Worm (Caenorhabditis elegans) whole organism, early embryonic: ENCODE measurements around the gene droe-4.
A peak's percentile ranks its signal among the peaks of the same experiment; 100 is the strongest.

Experiments
- B0310.2 ChIP-seq: sonication (generic microtip); optimal IDR thresholded peaks from 2 replicates; lab custom pipeline; 2016; ENCODE audit warnings: mild to moderate bottlenecking, missing genetic modification characterization, missing compliant biosample characterization
- F13C5.2 ChIP-seq: sonication (generic microtip); optimal IDR thresholded peaks from 2 replicates; lab custom pipeline; 2017; ENCODE audit warnings: mild to moderate bottlenecking, missing genetic modification characterization, inconsistent platforms, missing compliant biosample characterization
- aly-1 ChIP-seq: sonication (generic microtip); optimal IDR thresholded peaks from 2 replicates; lab custom pipeline; 2016; ENCODE audit warnings: missing genetic modification characterization, missing compliant biosample characterization
- ama-1 ChIP-seq: fragments of 150-350 bp; optimal IDR thresholded peaks from 2 replicates; lab custom pipeline; 2014
- ceh-13 ChIP-seq: fragments of 200-800 bp; sonication (Bioruptor generic); optimal IDR thresholded peaks from 2 replicates; lab custom pipeline; 2018; ENCODE audit warnings: mild to moderate bottlenecking, missing genetic modification characterization, missing compliant biosample characterization
- ceh-36 ChIP-seq: sonication (generic microtip); optimal IDR thresholded peaks from 2 replicates; lab custom pipeline; 2016; ENCODE audit warnings: missing genetic modification characterization, inconsistent platforms, missing compliant biosample characterization
- ets-7 ChIP-seq: sonication (generic microtip); optimal IDR thresholded peaks from 2 replicates; lab custom pipeline; 2016; ENCODE audit warnings: missing genotype, missing genetic modification characterization, missing compliant biosample characterization
- flt-1 ChIP-seq: fragments of 200-800 bp; sonication (Bioruptor generic); IDR thresholded peaks from 2 replicates; pipeline ENCODE4 v1.3.6; 2022; ENCODE audit warnings: missing genetic modification characterization, missing compliant biosample characterization
- hmbx-1 ChIP-seq: sonication (generic microtip); optimal IDR thresholded peaks from 2 replicates; lab custom pipeline; 2016; ENCODE audit warnings: mild to moderate bottlenecking, missing genetic modification characterization, missing compliant biosample characterization
- hmg-4 ChIP-seq: fragments of 200-800 bp; sonication (Bioruptor generic); optimal IDR thresholded peaks from 2 replicates; lab custom pipeline; 2018; ENCODE audit warnings: mild to moderate bottlenecking, missing genetic modification characterization, missing compliant biosample characterization
- hnd-1 ChIP-seq: sonication (generic microtip); optimal IDR thresholded peaks from 2 replicates; lab custom pipeline; 2016; ENCODE audit warnings: missing genetic modification characterization, missing compliant biosample characterization
- pes-1 ChIP-seq: fragments of 200-800 bp; sonication (Bioruptor generic); IDR thresholded peaks from 2 replicates; pipeline ENCODE4 v1.3.6; 2022; ENCODE audit warnings: missing genetic modification reagents, missing genetic modification characterization, missing compliant biosample characterization
- scrt-1 ChIP-seq: fragments of 200-800 bp; sonication (Bioruptor generic); IDR thresholded peaks from 2 replicates; pipeline ENCODE4 v1.3.6; 2022; ENCODE audit warnings: missing genetic modification characterization, missing compliant biosample characterization
- sea-1 ChIP-seq: fragments of 200-800 bp; sonication (Bioruptor generic); conservative IDR thresholded peaks from 2 replicates; pipeline ENCODE4 v1.3.6; 2022; ENCODE audit warnings: missing genetic modification characterization, missing compliant biosample characterization
- tbx-11 ChIP-seq: fragments of 200-800 bp; sonication (Bioruptor generic); IDR thresholded peaks from 2 replicates; pipeline ENCODE4 v1.3.6; 2022; ENCODE audit warnings: missing genetic modification characterization, missing compliant biosample characterization
- tbx-37 ChIP-seq: fragments of 200-800 bp; sonication (Bioruptor generic); conservative IDR thresholded peaks from 2 replicates; pipeline ENCODE4 v1.3.6; 2022; ENCODE audit warnings: missing genetic modification reagents, missing genetic modification characterization, missing compliant biosample characterization
- tra-4 ChIP-seq: sonication (generic microtip); optimal IDR thresholded peaks from 2 replicates; lab custom pipeline; 2017; ENCODE audit warnings: missing genetic modification characterization, missing compliant biosample characterization

droe-4 gene

DNA sequence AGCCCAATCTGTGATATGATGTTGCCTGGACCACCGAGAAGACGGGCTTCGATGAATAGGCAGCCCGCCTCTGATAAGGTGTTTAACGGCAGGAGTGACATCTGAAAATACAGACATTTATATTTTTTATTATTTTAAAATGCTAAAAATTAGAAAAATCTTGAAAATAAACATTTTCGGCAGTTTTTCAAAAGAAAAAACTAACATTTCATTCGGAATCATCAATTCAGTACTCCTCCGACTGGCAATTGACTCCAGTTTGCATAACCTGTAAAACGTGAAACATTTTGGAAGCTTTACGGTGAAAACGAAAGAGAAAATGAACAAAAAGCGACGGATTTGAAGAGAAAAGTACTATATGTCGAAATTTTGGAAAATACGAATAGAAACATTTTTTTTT is 13.4 kb downstream of the droe-4 start, which contains the start of gene ric-7:
Gene ric-7 (minus strand): TSS at position 101 of the 400 bp plus-strand sequence.
- TF ChIP-seq aly-1 (no peak), tbx-11 (GFP tag; lab: Robert Waterston, UW) (peak; percentile 29; the same call in 1 of the 2 replicates)

DNA sequence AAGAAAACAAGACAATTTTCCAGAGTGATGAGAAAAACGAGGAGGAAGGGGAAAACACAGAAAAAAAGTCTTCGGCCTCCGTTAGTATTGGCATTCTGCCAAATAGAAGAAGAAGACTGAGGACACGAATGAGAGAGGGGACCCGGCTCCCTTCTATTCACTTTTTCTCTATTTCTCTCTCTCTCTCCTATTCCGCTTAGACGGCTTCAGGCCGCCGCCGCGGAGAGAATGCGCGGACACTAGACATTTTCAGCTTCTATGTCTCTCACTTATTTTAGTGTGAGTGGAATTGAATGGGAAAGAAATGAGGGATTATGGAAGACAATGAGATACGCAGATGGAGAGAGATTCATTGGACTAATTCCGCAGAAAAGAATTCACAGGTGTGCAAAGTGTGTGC is 14.4 kb downstream of the droe-4 start:
- TF ChIP-seq hmg-4 (GFP tag; lab: Kevin White, UChicago) (no peak), ceh-36 (tag; lab: Kevin White, UChicago) (no peak), ceh-13 (GFP tag; lab: Kevin White, UChicago) (no peak), ets-7 (tag; lab: Kevin White, UChicago) (no peak), tra-4 (tag; lab: Kevin White, UChicago) (no peak), flt-1 (no peak), ama-1 (lab: Kevin White, UChicago) (no peak), pes-1 (GFP tag; lab: Robert Waterston, UW) (no peak), aly-1 (no peak), B0310.2 (tag; lab: Kevin White, UChicago) (no peak)

DNA sequence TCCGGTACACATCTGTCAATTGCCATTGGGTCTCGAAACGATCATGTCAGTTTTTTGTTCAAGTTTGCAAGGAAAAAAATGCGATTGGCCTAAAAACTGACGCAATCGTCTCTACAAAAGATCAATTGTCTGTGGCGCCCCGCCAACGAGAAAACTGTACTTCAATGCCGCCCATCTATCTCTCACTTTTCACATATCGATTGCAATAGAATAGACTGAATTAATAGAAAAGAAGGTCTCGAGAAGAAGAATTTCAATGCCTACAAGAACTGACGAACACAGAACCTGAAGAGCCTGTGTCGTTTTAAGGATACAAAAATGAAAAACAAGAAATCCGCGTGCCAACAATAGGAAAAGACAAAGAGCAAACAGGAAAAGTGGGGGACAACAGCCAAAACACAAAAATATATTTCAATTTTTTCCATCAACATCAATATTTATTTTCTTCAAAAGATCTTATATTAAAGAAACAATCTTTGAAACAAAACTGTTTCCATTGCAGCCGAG is 15.9 kb downstream of the droe-4 start:
- no peak for TF ChIP-seq sea-1 (GFP tag; lab: Robert Waterston, UW)
- peak; percentile 35 for TF ChIP-seq ama-1 (lab: Kevin White, UChicago)
- TF ChIP-seq hmg-4 (GFP tag; lab: Kevin White, UChicago): no peak
- TF ChIP-seq ceh-36 (tag; lab: Kevin White, UChicago): no peak
- no peak for TF ChIP-seq aly-1

DNA sequence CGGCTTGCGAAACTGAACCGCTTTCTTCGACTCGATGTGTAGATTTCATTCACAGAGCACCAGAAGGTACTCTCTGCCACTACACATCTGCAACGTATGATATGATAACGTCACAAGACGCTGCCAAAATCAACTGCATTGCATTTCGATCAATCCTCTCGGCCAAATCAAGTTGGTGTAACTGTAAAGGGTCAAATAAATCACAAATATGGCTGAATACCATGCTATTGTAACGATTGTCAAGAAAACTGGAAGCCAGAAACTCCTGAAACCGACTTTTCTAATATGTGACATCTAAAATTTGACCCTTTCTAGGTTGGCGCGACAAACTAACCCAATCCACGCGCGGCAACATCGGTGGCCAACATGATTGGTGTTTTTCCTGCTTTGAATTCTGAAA is 17.6 kb downstream of the droe-4 start:
- TF ChIP-seq ceh-13 (GFP tag; lab: Kevin White, UChicago) (no peak), pes-1 (GFP tag; lab: Robert Waterston, UW) (no peak), hmbx-1 (no peak), ama-1 (lab: Kevin White, UChicago) (no peak), B0310.2 (tag; lab: Kevin White, UChicago) (no peak), sea-1 (GFP tag; lab: Robert Waterston, UW) (no peak), scrt-1 (no peak)

DNA sequence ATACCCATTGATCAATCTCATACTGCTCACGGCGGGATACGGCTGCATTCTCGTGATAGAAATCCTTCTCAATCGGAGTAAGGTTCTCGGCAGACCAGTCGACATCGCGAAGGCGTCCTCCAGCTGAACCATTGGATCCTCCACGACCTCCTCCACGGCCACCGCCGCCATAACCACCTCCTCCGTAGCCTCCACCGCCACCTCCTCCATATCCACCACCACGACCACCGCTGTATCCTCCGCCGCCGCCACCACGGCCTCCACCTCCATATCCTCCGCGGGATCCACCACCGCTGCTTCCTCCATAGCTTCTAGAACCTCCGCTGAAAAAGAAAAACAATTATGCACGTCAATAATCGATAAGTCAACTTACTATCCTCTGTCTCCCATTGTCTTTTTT is 19.0 kb downstream of the droe-4 start:
- TF ChIP-seq scrt-1: peak; percentile 38; the same call in 1 of the 2 replicates
- no peak for TF ChIP-seq hnd-1 (tag; lab: Kevin White, UChicago)

DNA sequence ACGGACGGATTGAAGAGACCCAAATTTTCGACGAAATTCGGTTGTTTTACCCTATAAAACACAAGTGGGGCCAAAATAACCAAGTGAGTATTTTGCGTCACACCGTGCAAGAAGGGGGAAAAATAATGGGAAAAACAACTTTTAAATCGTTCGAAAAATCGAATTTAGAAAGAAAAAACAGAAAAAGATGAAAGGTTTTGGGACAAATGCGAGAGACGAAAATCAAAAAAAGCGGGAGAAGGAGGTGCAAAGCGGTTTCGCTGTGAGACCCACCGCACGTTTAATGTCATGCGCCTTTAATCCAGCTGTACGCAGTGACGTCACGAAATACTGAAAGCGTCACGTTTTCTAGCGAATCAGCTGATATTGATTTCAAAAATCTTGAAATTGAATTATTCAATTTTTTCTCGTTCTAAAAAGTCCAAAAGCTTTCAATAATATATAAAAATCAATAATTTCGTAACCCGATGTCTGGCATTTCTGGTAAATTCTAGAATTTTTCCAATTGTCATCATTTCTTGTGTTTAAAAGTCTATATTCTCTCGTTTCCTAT is 19.6 kb downstream of the droe-4 start, which contains the start of the genes ddx-17 and aip-1:
Gene ddx-17 (minus strand): TSS at position 51 of the 553 bp plus-strand sequence.
Gene aip-1 (plus strand): TSS at position 332 of the 553 bp plus-strand sequence.
- TF ChIP-seq ama-1 (lab: Kevin White, UChicago) (peak; percentile 18), scrt-1 (no peak), tbx-37 (no peak), hnd-1 (tag; lab: Kevin White, UChicago) (no peak), F13C5.2 (tag; lab: Kevin White, UChicago) (peak; percentile 42), tbx-11 (GFP tag; lab: Robert Waterston, UW) (no peak), aly-1 (no peak), B0310.2 (tag; lab: Kevin White, UChicago) (no peak), ets-7 (tag; lab: Kevin White, UChicago) (no peak), ceh-13 (GFP tag; lab: Kevin White, UChicago) (no peak), pes-1 (GFP tag; lab: Robert Waterston, UW) (no peak), hmg-4 (GFP tag; lab: Kevin White, UChicago) (no peak), hmbx-1 (no peak), sea-1 (GFP tag; lab: Robert Waterston, UW) (no peak), ceh-36 (tag; lab: Kevin White, UChicago) (no peak)

DNA sequence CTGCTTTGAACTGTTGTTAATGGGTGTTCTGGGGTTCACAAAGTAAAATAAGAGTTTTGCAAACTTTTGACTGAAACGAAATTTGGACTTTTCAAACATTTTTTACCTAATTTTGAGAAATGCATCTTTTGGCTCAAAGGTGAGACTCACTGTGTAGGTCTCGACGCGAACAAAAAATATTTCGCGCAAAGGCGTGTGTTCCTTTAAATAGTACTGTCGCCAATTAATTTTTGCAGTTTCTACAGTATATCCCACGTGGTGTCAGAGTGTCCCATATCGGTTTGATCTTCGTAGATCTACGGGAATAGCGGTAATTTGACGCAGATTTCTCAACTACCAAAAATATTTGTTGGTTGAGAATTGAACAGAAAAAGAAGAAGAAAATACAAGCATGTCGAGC is 21.2 kb downstream of the droe-4 start:
- TF ChIP-seq flt-1 (no peak), tra-4 (tag; lab: Kevin White, UChicago) (no peak), aly-1 (no peak)

DNA sequence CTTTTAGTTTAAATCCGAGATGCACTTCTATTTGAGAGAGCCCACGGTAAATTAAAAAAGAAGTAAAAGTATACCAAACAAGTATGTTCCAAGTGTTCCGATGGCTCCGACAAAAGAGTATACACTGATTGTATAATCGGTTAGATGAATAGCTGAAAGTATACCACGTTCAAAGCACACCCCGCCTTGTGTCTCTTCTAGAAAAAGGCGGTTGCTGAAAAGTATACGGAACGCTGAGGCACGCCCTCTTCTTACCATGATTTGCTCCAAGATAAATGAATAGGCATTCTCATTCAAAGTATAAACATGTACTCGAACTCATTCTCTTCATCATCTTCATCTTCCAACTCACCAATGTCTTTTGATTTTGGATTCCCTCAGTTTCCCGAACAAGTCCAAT is 21.9 kb downstream of the droe-4 start, which contains the start of gene end-3:
Gene end-3 (plus strand): TSS at position 301 of the 400 bp plus-strand sequence.
- TF ChIP-seq ama-1 (lab: Kevin White, UChicago): no peak
- TF ChIP-seq tra-4 (tag; lab: Kevin White, UChicago): no peak
- no peak for TF ChIP-seq hnd-1 (tag; lab: Kevin White, UChicago)
- no peak for TF ChIP-seq ets-7 (tag; lab: Kevin White, UChicago)
- TF ChIP-seq ceh-13 (GFP tag; lab: Kevin White, UChicago): no peak
- no peak for TF ChIP-seq tbx-11 (GFP tag; lab: Robert Waterston, UW)
- TF ChIP-seq aly-1: no peak
- no peak for TF ChIP-seq B0310.2 (tag; lab: Kevin White, UChicago)
- TF ChIP-seq scrt-1: no peak
- TF ChIP-seq pes-1 (GFP tag; lab: Robert Waterston, UW): no peak
- no peak for TF ChIP-seq F13C5.2 (tag; lab: Kevin White, UChicago)
- TF ChIP-seq sea-1 (GFP tag; lab: Robert Waterston, UW): no peak
- no peak for TF ChIP-seq hmg-4 (GFP tag; lab: Kevin White, UChicago)
- no peak for TF ChIP-seq flt-1
- TF ChIP-seq tbx-37: no peak
